Fruit fly (Drosophila melanogaster) whole organism, wandering third instar larva: ENCODE data around the gene CG15375.

ENCODE experiments used
- Abd-B ChIP-seq: fragments of >200 bp; optimal IDR thresholded peaks from 2 replicates; lab custom pipeline; 2017; ENCODE audit warnings: missing biosample characterization, missing genetic modification characterization
- CG32264 ChIP-seq: fragments of 200-800 bp; sonication (Bioruptor generic); optimal IDR thresholded peaks from 2 replicates; lab custom pipeline; 2016; ENCODE audit warnings: missing biosample characterization, missing genetic modification characterization
- CG9705 ChIP-seq: fragments of 200-800 bp; sonication (Bioruptor generic); optimal IDR thresholded peaks from 2 replicates; lab custom pipeline; 2018; ENCODE audit warnings: missing biosample characterization, mild to moderate bottlenecking, missing genetic modification characterization
- CrebA ChIP-seq: fragments of 200-800 bp; sonication (Bioruptor generic); optimal IDR thresholded peaks from 2 replicates; lab custom pipeline; 2016; ENCODE audit warnings: missing biosample characterization, mild to moderate bottlenecking, missing genetic modification characterization, borderline replicate concordance
- Dfd ChIP-seq: fragments of >200 bp; optimal IDR thresholded peaks from 2 replicates; lab custom pipeline; 2017; ENCODE audit warnings: missing biosample characterization, missing genetic modification characterization
- Dif ChIP-seq: fragments of 200-275, 200-300 bp; sonication (Bioruptor generic); optimal IDR thresholded peaks from 2 replicates; lab custom pipeline; 2018; ENCODE audit warnings: missing biosample characterization, missing genetic modification characterization; ENCODE audit not compliant: partially characterized antibody
- GATAd ChIP-seq: sonication (Bioruptor generic); optimal IDR thresholded peaks from 2 replicates; lab custom pipeline; 2016; ENCODE audit warnings: missing biosample characterization, missing genetic modification characterization
- HLH106 ChIP-seq: fragments of 200-800 bp; optimal IDR thresholded peaks from 3 replicates; lab custom pipeline; 2019; ENCODE audit warnings: missing biosample characterization, mild to moderate bottlenecking, missing genetic modification characterization, moderate library complexity
- Hnf4 ChIP-seq: fragments of 200-800 bp; sonication (Bioruptor generic); optimal IDR thresholded peaks from 2 replicates; lab custom pipeline; 2016; ENCODE audit warnings: missing biosample characterization, mild to moderate bottlenecking, missing genetic modification characterization
- Hr78 ChIP-seq: fragments of >200 bp; optimal IDR thresholded peaks from 2 replicates; lab custom pipeline; 2017; ENCODE audit warnings: missing biosample characterization, missing genetic modification characterization
- Hr83 ChIP-seq: fragments of 200-300 bp; sonication (Bioruptor generic); optimal IDR thresholded peaks from 2 replicates; lab custom pipeline; 2016; ENCODE audit warnings: missing biosample characterization, mild to moderate bottlenecking, missing genetic modification characterization, moderate library complexity; ENCODE audit not compliant: poor library complexity, severe bottlenecking
- Jra ChIP-seq: sonication (Bioruptor generic); optimal IDR thresholded peaks from 2 replicates; lab custom pipeline; 2016; ENCODE audit warnings: missing biosample characterization, missing genetic modification characterization
- Mio ChIP-seq: sonication (Bioruptor generic); optimal IDR thresholded peaks from 2 replicates; lab custom pipeline; 2016; ENCODE audit warnings: missing biosample characterization, missing genetic modification characterization
- Myc ChIP-seq: fragments of >200 bp; optimal IDR thresholded peaks from 2 replicates; lab custom pipeline; 2017
- N ChIP-seq: fragments of >200 bp; optimal IDR thresholded peaks from 2 replicates; lab custom pipeline; 2018; ENCODE audit warnings: missing biosample characterization, missing external identifiers, missing genetic modification characterization
- OdsH ChIP-seq: fragments of 200-800 bp; sonication (Bioruptor generic); optimal IDR thresholded peaks from 2 replicates; lab custom pipeline; 2016; ENCODE audit warnings: missing biosample characterization, mild to moderate bottlenecking, missing genetic modification characterization
- Rel ChIP-seq, 2 experiments: fragments of 200-800 bp; sonication (Bioruptor generic) in 1 of 2; optimal IDR thresholded peaks; 2 replicates in 1 of 2; 3 replicates in 1 of 2; lab custom pipeline; 2016 to 2019; ENCODE audit warnings: mild to moderate bottlenecking in 2 of 2, missing biosample characterization in 2 of 2, missing genetic modification characterization in 2 of 2, moderate library complexity in 1 of 2
- Sp1 ChIP-seq: fragments of 200-800 bp; sonication (Bioruptor generic); optimal IDR thresholded peaks from 3 replicates; lab custom pipeline; 2019; ENCODE audit warnings: missing biosample characterization, mild to moderate bottlenecking, missing genetic modification characterization, moderate library complexity
- Vsx2 ChIP-seq: fragments of 200-300, 225-300 bp; sonication (Bioruptor generic); optimal IDR thresholded peaks from 2 replicates; lab custom pipeline; 2018; ENCODE audit warnings: missing biosample characterization, missing genetic modification characterization; ENCODE audit not compliant: partially characterized antibody
- br ChIP-seq: fragments of 200-800 bp; sonication (Bioruptor generic); optimal IDR thresholded peaks from 2 replicates; lab custom pipeline; 2016; ENCODE audit warnings: missing biosample characterization, missing genetic modification characterization
- brk ChIP-seq: fragments of 200-800 bp; sonication (Bioruptor generic); optimal IDR thresholded peaks from 2 replicates; lab custom pipeline; 2016; ENCODE audit warnings: missing biosample characterization, mild to moderate bottlenecking, missing genetic modification characterization
- dl ChIP-seq, 2 experiments: fragments of 175-275, 200-275 bp in 1 of 2; fragments of 200-275 bp in 1 of 2; sonication (Bioruptor generic); optimal IDR thresholded peaks; lab custom pipeline; 2018; ENCODE audit warnings: mild to moderate bottlenecking in 2 of 2, missing biosample characterization in 2 of 2, missing genetic modification characterization in 2 of 2, moderate library complexity in 2 of 2; ENCODE audit not compliant: partially characterized antibody in 2 of 2, insufficient read depth in 1 of 2
- dmrt93B ChIP-seq: fragments of 200-800 bp; sonication (Bioruptor generic); optimal IDR thresholded peaks from 2 replicates; lab custom pipeline; 2018; ENCODE audit warnings: missing biosample characterization, mild to moderate bottlenecking, missing genetic modification characterization
- dsf ChIP-seq: sonication (Bioruptor generic); optimal IDR thresholded peaks from 2 replicates; lab custom pipeline; 2016; ENCODE audit warnings: missing biosample characterization, missing genetic modification characterization, borderline replicate concordance
- ey ChIP-seq: fragments of 200-800 bp; sonication (Bioruptor generic); optimal IDR thresholded peaks from 2 replicates; lab custom pipeline; 2016; ENCODE audit warnings: missing biosample characterization, missing genetic modification characterization
- foxo ChIP-seq, 2 experiments: fragments of 200-800 bp; sonication (Bioruptor generic); optimal IDR thresholded peaks; 2 replicates in 1 of 2; 3 replicates in 1 of 2; lab custom pipeline; 2016 to 2017; ENCODE audit warnings: missing biosample characterization in 2 of 2, missing genetic modification characterization in 2 of 2
- fru ChIP-seq: fragments of 200-800 bp; sonication (Bioruptor generic); optimal IDR thresholded peaks from 3 replicates; lab custom pipeline; 2016; ENCODE audit warnings: missing biosample characterization, mild to moderate bottlenecking, missing genetic modification characterization
- h ChIP-seq: fragments of 200-800 bp; sonication (Bioruptor generic); optimal IDR thresholded peaks from 3 replicates; lab custom pipeline; 2016; ENCODE audit warnings: missing biosample characterization, mild to moderate bottlenecking, missing genetic modification characterization
- jim ChIP-seq: fragments of 175-275, 200-325 bp; sonication (Bioruptor generic); optimal IDR thresholded peaks from 2 replicates; lab custom pipeline; 2016; ENCODE audit warnings: missing biosample characterization, mild to moderate bottlenecking, missing genetic modification characterization
- lola ChIP-seq: fragments of >200 bp; optimal IDR thresholded peaks from 2 replicates; lab custom pipeline; 2017; ENCODE audit warnings: missing biosample characterization, missing genetic modification characterization
- pan ChIP-seq: fragments of >200 bp; optimal IDR thresholded peaks from 2 replicates; lab custom pipeline; 2017
- psq ChIP-seq: fragments of 200-800 bp; sonication (Bioruptor generic); optimal IDR thresholded peaks from 3 replicates; lab custom pipeline; 2017; ENCODE audit warnings: missing biosample characterization, mild to moderate bottlenecking, missing genetic modification characterization, moderate library complexity
- rgr ChIP-seq: fragments of 200-800 bp; sonication (Bioruptor generic); optimal IDR thresholded peaks from 3 replicates; lab custom pipeline; 2016; ENCODE audit warnings: missing biosample characterization, mild to moderate bottlenecking, missing genetic modification characterization
- sage ChIP-seq: fragments of 200-800 bp; sonication (Bioruptor generic); optimal IDR thresholded peaks from 2 replicates; lab custom pipeline; 2016; ENCODE audit warnings: missing biosample characterization, mild to moderate bottlenecking, missing genetic modification characterization
- sv ChIP-seq: fragments of 200-800 bp; sonication (Bioruptor generic); optimal IDR thresholded peaks from 3 replicates; lab custom pipeline; 2016; ENCODE audit warnings: missing biosample characterization, missing genetic modification characterization
- tai ChIP-seq: sonication (Bioruptor generic); optimal IDR thresholded peaks from 2 replicates; lab custom pipeline; 2016; ENCODE audit warnings: missing biosample characterization, missing genetic modification characterization
- usp ChIP-seq: fragments of >200 bp; optimal IDR thresholded peaks from 2 replicates; lab custom pipeline; 2017; ENCODE audit warnings: missing biosample characterization, missing genetic modification characterization
- woc ChIP-seq: sonication (Bioruptor generic); optimal IDR thresholded peaks from 2 replicates; lab custom pipeline; 2016; ENCODE audit warnings: missing biosample characterization, mild to moderate bottlenecking, missing genetic modification characterization

CG15375 gene

DNA sequence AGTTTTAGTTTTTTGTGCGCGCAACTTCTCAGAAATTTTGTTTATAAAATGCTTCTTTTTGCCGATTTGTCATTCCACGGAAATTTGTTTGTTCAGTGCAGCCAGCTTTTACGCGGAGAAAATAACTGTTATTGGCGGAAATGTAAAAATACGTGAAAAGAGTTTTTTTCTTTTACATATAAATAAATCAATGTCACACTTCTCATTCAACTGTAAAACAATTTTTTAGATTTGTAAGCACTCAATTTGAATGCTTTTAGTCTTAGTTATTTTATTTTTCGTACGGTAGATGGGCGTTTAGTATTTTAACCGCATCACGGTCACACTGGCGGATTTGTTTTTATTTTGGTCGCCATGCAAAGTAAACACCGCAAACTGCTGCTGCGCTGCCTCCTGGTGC is 3.0 kb downstream of the CG15375 start, which contains the start of the genes Xpac and brn:
Gene Xpac (minus strand): TSS at position 66 of the 400 bp plus-strand sequence.
Gene brn (plus strand): TSS at position 211 of the 400 bp plus-strand sequence.
- TF ChIP-seq Rel (GFP tag; optimal IDR thresholded peaks at IDR 0.05; lab: Kevin White, UChicago) (no peak), Rel (tag; optimal IDR thresholded peaks at IDR 0.05; lab: Kevin White, UChicago) (peak; percentile 3), usp (GFP tag; lab: Kevin White, UChicago) (no peak), Hr78 (GFP tag; lab: Kevin White, UChicago) (no peak)
- TF ChIP-seq, all 38 proteins: peak for 1

dm6 chrX:4105830-4106233 is 4.7 kb downstream of the CG15375 start, which contains the start of gene cib:
TSS of gene cib (plus strand) at chrX:4106113.
- TF ChIP-seq Hnf4 (GFP tag; lab: Kevin White, UChicago) (no peak), Abd-B (GFP tag; lab: Kevin White, UChicago) (no peak), Myc (lab: Kevin White, UChicago) (peak; percentile 9), woc (GFP tag; lab: Kevin White, UChicago) (no peak), psq (GFP tag; lab: Kevin White, UChicago) (peak; percentile 4), rgr (GFP tag; lab: Kevin White, UChicago) (peak; percentile 65), CG9705 (GFP tag; lab: Kevin White, UChicago) (peak; percentile 28), jim (no peak), dsf (GFP tag; lab: Kevin White, UChicago) (no peak), Vsx2 (GFP tag; lab: Kevin White, UChicago) (no peak), Hr83 (GFP tag; lab: Kevin White, UChicago) (no peak), br (GFP tag; lab: Kevin White, UChicago) (peak; percentile 38), Jra (GFP tag; lab: Kevin White, UChicago) (peak; percentile 7), dl (GFP tag; optimal IDR thresholded peaks at IDR 0.05; lab: Kevin White, UChicago; ENCODE audit: insufficient read depth in 1 of 2, partially characterized antibody in 2 of 2) (no peak), N (GFP tag; lab: Kevin White, UChicago) (no peak), fru (GFP tag; lab: Kevin White, UChicago) (peak; percentile 66), h (GFP tag; lab: Kevin White, UChicago) (peak; percentile 28), Rel (GFP tag; optimal IDR thresholded peaks at IDR 0.05; lab: Kevin White, UChicago) (no peak), Rel (tag; optimal IDR thresholded peaks at IDR 0.05; lab: Kevin White, UChicago) (peak; percentile 74), CG32264 (no peak), sage (GFP tag; lab: Kevin White, UChicago) (no peak), pan (no peak), Dif (peak; percentile 36), foxo (GFP tag; optimal IDR thresholded peaks at IDR 0.05; lab: Kevin White, UChicago) (peak in 1 of 2 experiments; percentile 64), sv (GFP tag; lab: Kevin White, UChicago) (no peak), GATAd (no peak), Dfd (GFP tag; lab: Kevin White, UChicago) (no peak), OdsH (GFP tag; lab: Kevin White, UChicago) (peak; percentile 37), lola (GFP tag; lab: Kevin White, UChicago) (no peak), Hr78 (GFP tag; lab: Kevin White, UChicago) (no peak), dmrt93B (GFP tag; lab: Kevin White, UChicago) (no peak), CrebA (GFP tag; lab: Kevin White, UChicago) (no peak), HLH106 (tag; lab: Kevin White, UChicago) (peak; percentile 13), tai (no peak), usp (GFP tag; lab: Kevin White, UChicago) (no peak), brk (no peak), Mio (GFP tag; lab: Kevin White, UChicago) (no peak), ey (GFP tag; lab: Kevin White, UChicago) (no peak), Sp1 (GFP tag; lab: Kevin White, UChicago) (peak; percentile 62)
